Fruit fly (Drosophila melanogaster) S2 (cell line): Measurements from ENCODE around the gene Fam92.

Experiments used
- CG8478 ChIP-seq: fragments of >200 bp; optimal IDR thresholded peaks from 2 replicates; lab custom pipeline; 2018
- CTCF ChIP-seq, 2 experiments: fragments of >200 bp; optimal IDR thresholded peaks; 2 replicates each; lab custom pipeline; 2018

DNA sequence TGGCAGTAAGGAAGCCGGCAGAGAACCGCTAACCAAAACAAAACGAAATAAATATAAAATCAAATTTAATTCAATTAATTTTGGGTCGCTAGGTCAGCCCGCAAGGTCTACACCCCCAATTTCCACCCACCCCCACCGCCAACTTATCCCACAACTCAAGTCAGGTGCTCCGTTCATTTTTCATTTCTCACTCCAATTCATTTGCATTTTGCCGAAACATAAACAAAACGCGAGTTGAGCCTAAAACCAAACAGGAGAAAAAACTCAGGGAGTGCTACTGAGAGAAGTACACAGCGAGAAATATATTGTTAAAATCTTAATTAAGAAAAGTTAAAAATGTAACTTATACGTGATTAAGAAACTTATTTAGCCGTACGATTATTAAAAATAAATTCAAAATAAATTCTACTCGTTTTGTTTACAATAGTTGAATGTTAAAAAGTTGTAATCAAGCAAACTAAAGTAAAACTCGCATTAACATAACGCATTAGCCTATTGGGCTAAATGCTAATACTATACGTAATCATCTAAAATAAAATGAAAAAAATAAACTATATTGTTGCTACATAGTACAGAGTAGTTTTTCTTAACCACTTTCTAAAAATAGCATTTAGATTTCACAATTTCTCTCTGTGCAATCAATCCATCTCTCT lies 9.1 kb upstream of the Fam92 start:
- TF ChIP-seq CG8478 (lab: Kevin White, UChicago) (no peak), CTCF (optimal IDR thresholded peaks at IDR 0.05; lab: Kevin White, UChicago) (no peak)
